Fruit fly (Drosophila melanogaster) whole organism, embryonic: Measurements from ENCODE around the gene CG10970.

Experiments
- Bgb ChIP-seq: fragments of 200-800 bp; sonication (Bioruptor generic); IDR thresholded peaks from 2 replicates; pipeline ENCODE4 v1.3.6; 2022; ENCODE audit warnings: missing biosample characterization, missing genetic modification characterization; ENCODE audit not compliant: partially characterized antibody
- Bteb2 ChIP-seq: fragments of 200-800 bp; sonication (Bioruptor generic); optimal IDR thresholded peaks from 2 replicates; lab custom pipeline; 2016; ENCODE audit warnings: missing biosample characterization, missing genetic modification characterization
- CG10462 ChIP-seq: fragments of 200-800 bp; sonication (Bioruptor generic); optimal IDR thresholded peaks from 2 replicates; lab custom pipeline; 2016; ENCODE audit warnings: missing biosample characterization, missing genetic modification characterization
- CG12104 ChIP-seq: fragments of 200-800 bp; sonication (Bioruptor generic); optimal IDR thresholded peaks from 3 replicates; lab custom pipeline; 2016; ENCODE audit warnings: missing biosample characterization, missing genetic modification characterization
- CG13775 ChIP-seq: fragments of 200-800 bp; sonication (Bioruptor generic); optimal IDR thresholded peaks from 3 replicates; lab custom pipeline; 2017; ENCODE audit warnings: missing biosample characterization, mild to moderate bottlenecking, missing genetic modification characterization
- CG14050 ChIP-seq: fragments of 200-800 bp; sonication (Bioruptor generic); IDR thresholded peaks from 3 replicates; pipeline ENCODE4 v1.3.6; 2022; ENCODE audit warnings: missing biosample characterization, missing genetic modification characterization
- CG14860 ChIP-seq: fragments of 200-800 bp; sonication (Bioruptor generic); IDR thresholded peaks from 3 replicates; pipeline ENCODE4 v1.3.6; 2022; ENCODE audit warnings: missing biosample characterization, missing genetic modification characterization; ENCODE audit not compliant: partially characterized antibody
- CG15479 ChIP-seq: fragments of 200-800 bp; sonication (Bioruptor generic); optimal IDR thresholded peaks from 3 replicates; lab custom pipeline; 2019; ENCODE audit warnings: missing biosample characterization, mild to moderate bottlenecking, missing genetic modification characterization, moderate library complexity
- CG15601 ChIP-seq: fragments of 200-800 bp; sonication (Bioruptor generic); optimal IDR thresholded peaks from 3 replicates; lab custom pipeline; 2019; ENCODE audit warnings: missing biosample characterization, mild to moderate bottlenecking, missing genetic modification characterization, moderate library complexity
- CG16863 ChIP-seq: fragments of 200-800 bp; sonication (Bioruptor generic); optimal IDR thresholded peaks from 3 replicates; lab custom pipeline; 2016; ENCODE audit warnings: missing biosample characterization, missing genetic modification characterization
- CG1792 ChIP-seq: fragments of 200-800 bp; sonication (Bioruptor generic); optimal IDR thresholded peaks from 2 replicates; lab custom pipeline; 2016; ENCODE audit warnings: missing biosample characterization, missing genetic modification characterization
- CG2120 ChIP-seq: fragments of 200-800 bp; sonication (Bioruptor generic); optimal IDR thresholded peaks from 3 replicates; lab custom pipeline; 2016; ENCODE audit warnings: missing biosample characterization, missing genetic modification characterization
- CG2712 ChIP-seq: fragments of 200-800 bp; optimal IDR thresholded peaks from 3 replicates; lab custom pipeline; 2019; ENCODE audit warnings: missing biosample characterization, mild to moderate bottlenecking, missing genetic modification characterization, moderate library complexity
- CG31441 ChIP-seq: fragments of 200-800 bp; sonication (Bioruptor generic); IDR thresholded peaks from 2 replicates; pipeline ENCODE4 v1.3.6; 2022; ENCODE audit warnings: missing biosample characterization, missing genetic modification characterization
- CG4617 ChIP-seq: fragments of 200-800 bp; sonication (Bioruptor generic); optimal IDR thresholded peaks from 3 replicates; lab custom pipeline; 2016; ENCODE audit warnings: missing biosample characterization, missing genetic modification characterization, borderline replicate concordance
- CG4730 ChIP-seq: fragments of 200-800 bp; sonication (Bioruptor generic); IDR thresholded peaks from 2 replicates; pipeline ENCODE4 v1.3.6; 2022; ENCODE audit warnings: missing biosample characterization, missing genetic modification characterization
- CG6683 ChIP-seq: fragments of 200-800 bp; sonication (Bioruptor generic); optimal IDR thresholded peaks from 2 replicates; lab custom pipeline; 2017; ENCODE audit warnings: missing biosample characterization, mild to moderate bottlenecking, missing genetic modification characterization, missing genetic modification reagents
- CG7987 ChIP-seq: fragments of 200-800 bp; sonication (Bioruptor generic); optimal IDR thresholded peaks from 2 replicates; lab custom pipeline; 2018; ENCODE audit warnings: missing biosample characterization, mild to moderate bottlenecking, missing genetic modification characterization, moderate library complexity
- CG9932 ChIP-seq: fragments of 200-800 bp; sonication (Bioruptor generic); IDR thresholded peaks from 2 replicates; pipeline ENCODE4 v1.3.6; 2022; ENCODE audit warnings: missing biosample characterization, missing genetic modification characterization
- CoRest ChIP-seq: fragments of 200-800 bp; sonication (Bioruptor generic); optimal IDR thresholded peaks from 3 replicates; lab custom pipeline; 2018; ENCODE audit warnings: missing biosample characterization, mild to moderate bottlenecking, missing genetic modification characterization, moderate library complexity
- D19B ChIP-seq: fragments of 200-800 bp; sonication (Bioruptor generic); optimal IDR thresholded peaks from 2 replicates; lab custom pipeline; 2017; ENCODE audit warnings: missing biosample characterization, mild to moderate bottlenecking, missing genetic modification characterization
- Dip2 ChIP-seq: fragments of 200-800 bp; sonication (Bioruptor generic); IDR thresholded peaks from 2 replicates; pipeline ENCODE4 v1.3.6; 2022; ENCODE audit warnings: missing biosample characterization, missing genetic modification characterization
- Dp ChIP-seq: fragments of 200-800 bp; sonication (Bioruptor generic); optimal IDR thresholded peaks from 2 replicates; lab custom pipeline; 2018; ENCODE audit warnings: missing biosample characterization, mild to moderate bottlenecking, missing genetic modification characterization, moderate library complexity
- Dref ChIP-seq: fragments of 200-800 bp; sonication (Bioruptor generic); IDR thresholded peaks from 2 replicates; pipeline ENCODE4 v1.3.6; 2022; ENCODE audit warnings: missing biosample characterization, missing genetic modification characterization
- Fer1 ChIP-seq: fragments of 200-800 bp; sonication (Bioruptor generic); optimal IDR thresholded peaks from 2 replicates; lab custom pipeline; 2017; ENCODE audit warnings: missing biosample characterization, mild to moderate bottlenecking, missing genetic modification characterization
- Gsc ChIP-seq: fragments of 200-800 bp; sonication (Bioruptor generic); IDR thresholded peaks from 2 replicates; pipeline ENCODE4 v1.3.6; 2022; ENCODE audit warnings: missing biosample characterization, missing genetic modification characterization
- H2.0 ChIP-seq: fragments of 200-800 bp; sonication (Bioruptor generic); IDR thresholded peaks from 2 replicates; pipeline ENCODE4 v1.3.6; 2022; ENCODE audit warnings: missing biosample characterization, missing genetic modification characterization
- Mes4 ChIP-seq: fragments of 200-800 bp; sonication (Bioruptor generic); optimal IDR thresholded peaks from 2 replicates; lab custom pipeline; 2016; ENCODE audit warnings: missing biosample characterization, missing genetic modification characterization
- Neu2 ChIP-seq: fragments of 200-800 bp; sonication (Bioruptor generic); optimal IDR thresholded peaks from 3 replicates; lab custom pipeline; 2016; ENCODE audit warnings: missing biosample characterization, missing genetic modification characterization, borderline replicate concordance
- Nf-YC ChIP-seq: fragments of 200-800 bp; optimal IDR thresholded peaks from 3 replicates; lab custom pipeline; 2019; ENCODE audit warnings: missing biosample characterization, mild to moderate bottlenecking, missing genetic modification characterization, moderate library complexity
- Rx ChIP-seq: fragments of 200-800 bp; sonication (Bioruptor generic); IDR thresholded peaks from 2 replicates; pipeline ENCODE4 v1.3.6; 2022; ENCODE audit warnings: missing biosample characterization, missing genetic modification characterization
- TFAM ChIP-seq: fragments of 200-800 bp; sonication (Bioruptor generic); optimal IDR thresholded peaks from 2 replicates; lab custom pipeline; 2017; ENCODE audit warnings: missing biosample characterization, missing genetic modification characterization, inconsistent platforms
- bab2 ChIP-seq: fragments of 200-800 bp; sonication (Bioruptor generic); optimal IDR thresholded peaks from 2 replicates; lab custom pipeline; 2016; ENCODE audit warnings: missing biosample characterization, missing genetic modification characterization
- cato ChIP-seq: fragments of 200-800 bp; sonication (Bioruptor generic); optimal IDR thresholded peaks from 2 replicates; lab custom pipeline; 2016; ENCODE audit warnings: missing biosample characterization, missing genetic modification characterization, borderline replicate concordance
- chif ChIP-seq, 2 experiments: fragments of 200-800 bp; sonication (Bioruptor generic); optimal IDR thresholded peaks; 3 replicates each; lab custom pipeline; 2016; ENCODE audit warnings: missing biosample characterization in 2 of 2, missing genetic modification characterization in 2 of 2
- cwo ChIP-seq: fragments of 200-800 bp; sonication (Bioruptor generic); optimal IDR thresholded peaks from 3 replicates; lab custom pipeline; 2017; ENCODE audit warnings: missing biosample characterization, missing genetic modification characterization, mild to moderate bottlenecking, moderate library complexity, missing genetic modification reagents
- dan ChIP-seq: fragments of 200-800 bp; sonication (Bioruptor generic); IDR thresholded peaks from 2 replicates; pipeline ENCODE4 v1.3.6; 2022; ENCODE audit warnings: missing biosample characterization, missing genetic modification characterization
- dati ChIP-seq: fragments of 200-800 bp; sonication (Bioruptor generic); IDR thresholded peaks from 2 replicates; pipeline ENCODE4 v1.3.6; 2022; ENCODE audit warnings: missing biosample characterization, missing genetic modification characterization
- eyg ChIP-seq: fragments of 200-800 bp; sonication (Bioruptor generic); optimal IDR thresholded peaks from 3 replicates; lab custom pipeline; 2016; ENCODE audit warnings: missing biosample characterization, missing genetic modification characterization
- gsb ChIP-seq: fragments of 200-800 bp; sonication (Bioruptor generic); IDR thresholded peaks from 2 replicates; pipeline ENCODE4 v1.3.6; 2022; ENCODE audit warnings: missing biosample characterization, missing genetic modification characterization
- insv ChIP-seq, 2 experiments: fragments of 200-800 bp; sonication (Bioruptor generic); optimal IDR thresholded peaks; 3 replicates each; lab custom pipeline; 2016 to 2018; ENCODE audit warnings: missing biosample characterization in 2 of 2, missing genetic modification characterization in 2 of 2
- jigr1 ChIP-seq: fragments of 200-800 bp; sonication (Bioruptor generic); IDR thresholded peaks from 3 replicates; pipeline ENCODE4 v1.3.6; 2022; ENCODE audit warnings: missing biosample characterization, missing genetic modification characterization
- lmd ChIP-seq: fragments of 200-800 bp; sonication (Bioruptor generic); IDR thresholded peaks from 2 replicates; pipeline ENCODE4 v1.3.6; 2022; ENCODE audit warnings: missing biosample characterization, missing genetic modification characterization
- luna ChIP-seq: fragments of 200-800 bp; sonication (Bioruptor generic); optimal IDR thresholded peaks from 2 replicates; lab custom pipeline; 2016; ENCODE audit warnings: missing biosample characterization, missing genetic modification characterization
- nerfin-1 ChIP-seq: fragments of 200-800 bp; sonication (Bioruptor generic); optimal IDR thresholded peaks from 3 replicates; lab custom pipeline; 2019; ENCODE audit warnings: missing biosample characterization, mild to moderate bottlenecking, missing genetic modification characterization, moderate library complexity
- pita ChIP-seq: fragments of 200-800 bp; sonication (Bioruptor generic); optimal IDR thresholded peaks from 2 replicates; lab custom pipeline; 2017; ENCODE audit warnings: missing biosample characterization, mild to moderate bottlenecking, missing genetic modification characterization
- prd ChIP-seq, 3 experiments: fragments of >200 bp in 2 of 3; fragments of 200-800 bp in 1 of 3; sonication (Bioruptor generic) in 1 of 3; optimal IDR thresholded peaks in 2 of 3; IDR thresholded peaks in 1 of 3; 2 replicates in 2 of 3; 3 replicates in 1 of 3; pipeline versions ENCODE4 v1.3.6 to Lab custom; 2017 to 2022; ENCODE audit warnings: missing biosample characterization in 1 of 3, missing genetic modification characterization in 1 of 3
- psq ChIP-seq: fragments of 200-800 bp; sonication (Bioruptor generic); optimal IDR thresholded peaks from 2 replicates; lab custom pipeline; 2017; ENCODE audit warnings: missing biosample characterization, missing genetic modification characterization
- pzg ChIP-seq: fragments of 200-800 bp; sonication (Bioruptor generic); optimal IDR thresholded peaks from 3 replicates; lab custom pipeline; 2018; ENCODE audit warnings: missing biosample characterization, mild to moderate bottlenecking, missing genetic modification characterization, moderate library complexity
- ssp ChIP-seq: fragments of 200-800 bp; sonication (Bioruptor generic); IDR thresholded peaks from 2 replicates; pipeline ENCODE4 v1.3.6; 2022; ENCODE audit warnings: missing biosample characterization, missing genetic modification characterization
- tin ChIP-seq: fragments of 200-800 bp; sonication (Bioruptor generic); optimal IDR thresholded peaks from 3 replicates; lab custom pipeline; 2016; ENCODE audit warnings: missing biosample characterization, missing genetic modification characterization

CG10970 gene

dm6 chrX:9060078-9060477 lies 11.1 kb downstream of the CG10970 start (continued):
- peak; percentile 3 for TF ChIP-seq Bteb2 (GFP tag; lab: Kevin White, UChicago)
- TF ChIP-seq Dref (GFP tag; lab: Robert Waterston, UW) = no peak
- TF ChIP-seq CG7987 (GFP tag; lab: Kevin White, UChicago) = no peak
- TF ChIP-seq gsb (GFP tag; lab: Robert Waterston, UW) = peak; percentile 64
- TF ChIP-seq CG2712 (tag; lab: Kevin White, UChicago) = peak; percentile 71
- no peak for TF ChIP-seq dan (GFP tag; lab: Robert Waterston, UW)
- peak; percentile 44 for TF ChIP-seq CG16863 (GFP tag; lab: Kevin White, UChicago)
- TF ChIP-seq CG14860 (GFP tag; lab: Robert Waterston, UW) = no peak
- no peak for TF ChIP-seq cato (GFP tag; lab: Kevin White, UChicago)
- TF ChIP-seq CG13775 (GFP tag; lab: Kevin White, UChicago) = no peak
- peak; percentile 54 for TF ChIP-seq CG12104 (GFP tag; lab: Kevin White, UChicago)
- peak; percentile 76 for TF ChIP-seq lmd
- TF ChIP-seq pzg = no peak
- no peak for TF ChIP-seq psq (GFP tag; lab: Kevin White, UChicago)
- peak; percentile 31; the same call in 1 of the 2 replicates for TF ChIP-seq CG9932 (GFP tag; lab: Robert Waterston, UW)
- no peak for TF ChIP-seq Neu2 (GFP tag; lab: Kevin White, UChicago)
- peak; percentile 13 for TF ChIP-seq CG4617 (GFP tag; lab: Kevin White, UChicago)
- TF ChIP-seq CG15601 (tag; lab: Kevin White, UChicago) = peak; percentile 68
- no peak for TF ChIP-seq CG15479 (GFP tag; lab: Kevin White, UChicago)
- no peak for TF ChIP-seq TFAM (GFP tag; lab: Kevin White, UChicago)
- TF ChIP-seq chif (GFP tag; optimal IDR thresholded peaks at IDR 0.05; lab: Kevin White, UChicago) = peak; percentile 48 to 66
- no peak for TF ChIP-seq prd (optimal IDR thresholded peaks at IDR 0.05; lab: Kevin White, UChicago)
- peak; percentile 63 for TF ChIP-seq prd (GFP tag; IDR thresholded peaks at IDR 0.05; lab: Robert Waterston, UW)
- TF ChIP-seq jigr1 (GFP tag; lab: Robert Waterston, UW) = no peak
- no peak for TF ChIP-seq D19B
- TF ChIP-seq eyg (GFP tag; lab: Kevin White, UChicago) = no peak
- TF ChIP-seq pita (GFP tag; lab: Kevin White, UChicago) = no peak
- TF ChIP-seq nerfin-1 (tag; lab: Kevin White, UChicago) = peak; percentile 59
- peak; percentile 32 for TF ChIP-seq Nf-YC (tag; lab: Kevin White, UChicago)
- no peak for TF ChIP-seq Bgb
- TF ChIP-seq cwo (GFP tag; lab: Kevin White, UChicago) = peak; percentile 55
- peak; percentile 27 for TF ChIP-seq bab2 (GFP tag; lab: Kevin White, UChicago)
- TF ChIP-seq CG10462 (GFP tag; lab: Kevin White, UChicago) = no peak
- TF ChIP-seq CG14050 (GFP tag; lab: Robert Waterston, UW) = peak; percentile 66
- TF ChIP-seq CG31441 (GFP tag; lab: Robert Waterston, UW) = peak; percentile 84
- no peak for TF ChIP-seq Dip2 (GFP tag; lab: Robert Waterston, UW)
- TF ChIP-seq CG6683 (GFP tag; lab: Kevin White, UChicago) = no peak
- peak; percentile 52 for TF ChIP-seq tin (GFP tag; lab: Kevin White, UChicago)
- TF ChIP-seq Dp (GFP tag; lab: Kevin White, UChicago) = no peak
- TF ChIP-seq CG2120 = peak; percentile 59
- TF ChIP-seq Gsc (GFP tag; lab: Robert Waterston, UW) = no peak
- TF ChIP-seq insv (GFP tag; optimal IDR thresholded peaks at IDR 0.05; lab: Kevin White, UChicago) = no peak
- peak; percentile 11 for TF ChIP-seq CG1792 (GFP tag; lab: Kevin White, UChicago)
- no peak for TF ChIP-seq Fer1
- TF ChIP-seq CG4730 (GFP tag; lab: Robert Waterston, UW) = peak; percentile 43; the same call in 1 of the 2 replicates
- peak; percentile 44 for TF ChIP-seq Mes4 (GFP tag; lab: Kevin White, UChicago)
- no peak for TF ChIP-seq dati
- TF ChIP-seq ssp (GFP tag; lab: Robert Waterston, UW) = no peak
- no peak for TF ChIP-seq luna (GFP tag; lab: Kevin White, UChicago)
- no peak for TF ChIP-seq Rx (GFP tag; lab: Robert Waterston, UW)
- TF ChIP-seq CoRest (tag; lab: Kevin White, UChicago) = peak; percentile 82
- peak; percentile 84 for TF ChIP-seq H2.0 (GFP tag; lab: Robert Waterston, UW)
